Fruit fly (Drosophila melanogaster): Measurements from ENCODE around the gene Ucp4C.

Ucp4C gene

DNA sequence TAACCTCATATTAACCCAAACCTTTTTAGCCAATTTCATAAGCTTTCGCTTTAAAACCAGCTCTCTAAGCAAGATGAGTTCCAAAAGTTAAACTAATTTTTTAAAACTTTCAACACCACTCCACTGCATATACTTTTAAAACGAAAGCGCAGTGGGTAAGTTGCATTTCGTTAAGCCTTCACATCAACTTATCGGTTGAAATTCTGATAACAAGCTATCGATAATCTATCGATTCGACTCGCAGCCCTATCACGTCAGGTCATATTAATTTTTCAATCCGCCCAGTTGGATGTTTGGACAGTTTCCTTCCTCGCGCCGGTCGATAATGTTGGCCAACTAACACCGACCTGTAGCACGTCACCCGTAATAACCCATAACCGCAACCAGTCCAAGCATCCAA is 17.7 kb downstream of the Ucp4C start, which contains the start of gene ifc (continued):
- TF ChIP-seq lov (optimal IDR thresholded peaks at IDR 0.05) (no peak), lov (GFP tag; IDR thresholded peaks at IDR 0.05) (no peak), CG6791 (GFP tag; IDR thresholded peaks at IDR 0.05; ENCODE audit: partially characterized antibody) (no peak), CG11723 (GFP tag; optimal IDR thresholded peaks at IDR 0.05) (peak; percentile 7), GATAe (GFP tag; conservative IDR thresholded peaks at IDR 0.05) (no peak), CG7745 (tag; optimal IDR thresholded peaks at IDR 0.05) (no peak), NFAT (GFP tag; IDR thresholded peaks at IDR 0.05) (no peak), CG17385 (GFP tag; optimal IDR thresholded peaks at IDR 0.05) (peak; percentile 35), CG10267 (tag; optimal IDR thresholded peaks at IDR 0.05) (peak; percentile 77), CG30020 (tag; optimal IDR thresholded peaks at IDR 0.05) (peak; percentile 96), Lpt (GFP tag; optimal IDR thresholded peaks at IDR 0.05) (no peak), CG17829 (tag; optimal IDR thresholded peaks at IDR 0.05) (peak; percentile 82), Dll (GFP tag; IDR thresholded peaks at IDR 0.05; ENCODE audit: partially characterized antibody) (no peak), gem (tag; optimal IDR thresholded peaks at IDR 0.05) (no peak), rib (GFP tag; IDR thresholded peaks at IDR 0.05) (no peak), schlank (tag; optimal IDR thresholded peaks at IDR 0.05) (peak; percentile 20), vvl (GFP tag; IDR thresholded peaks at IDR 0.05) (no peak), CG15601 (tag; optimal IDR thresholded peaks at IDR 0.05) (peak; percentile 72), mirr (GFP tag; optimal IDR thresholded peaks at IDR 0.05) (peak; percentile 7), crc (GFP tag; optimal IDR thresholded peaks at IDR 0.05) (peak; percentile 1), lmd (GFP tag; IDR thresholded peaks at IDR 0.05) (no peak), Ptx1 (GFP tag; IDR thresholded peaks at IDR 0.05) (no peak), tx (GFP tag; optimal IDR thresholded peaks at IDR 0.05) (peak; percentile 37), shn (GFP tag; optimal IDR thresholded peaks at IDR 0.05) (peak; percentile 74), Ets65A (GFP tag) (peak; percentile 95), unc-4 (GFP tag; IDR thresholded peaks at IDR 0.05; ENCODE audit: partially characterized antibody) (no peak), trh (GFP tag; optimal IDR thresholded peaks at IDR 0.05) (peak; percentile 4), CG6272 (GFP tag; IDR thresholded peaks at IDR 0.05) (0 out of 2 replicates have a peak, but pooled peaks have one; percentile 13), CG6654 (GFP tag; optimal IDR thresholded peaks at IDR 0.05) (no peak), CG12942 (GFP tag; optimal IDR thresholded peaks at IDR 0.05) (peak; percentile 45), gt (GFP tag; IDR thresholded peaks at IDR 0.05) (no peak), esg (GFP tag; conservative IDR thresholded peaks at IDR 0.05) (no peak), maf-S (GFP tag; optimal IDR thresholded peaks at IDR 0.05) (peak; percentile 43), CG31441 (GFP tag; IDR thresholded peaks at IDR 0.05) (no peak), CG13894 (tag; optimal IDR thresholded peaks at IDR 0.05) (peak; percentile 89), dmrt11E (tag; optimal IDR thresholded peaks at IDR 0.05) (peak; percentile 32), sd (tag; optimal IDR thresholded peaks at IDR 0.05) (peak; percentile 55), CG10565 (GFP tag; optimal IDR thresholded peaks at IDR 0.05) (no peak), wdn (GFP tag; IDR thresholded peaks at IDR 0.05) (no peak), ash1 (GFP tag; optimal IDR thresholded peaks at IDR 0.05) (peak; percentile 23), CG2889 (GFP tag; IDR thresholded peaks at IDR 0.05) (no peak), CG33557 (GFP tag; optimal IDR thresholded peaks at IDR 0.05) (peak; percentile 44), CG7786 (GFP tag; optimal IDR thresholded peaks at IDR 0.05) (peak; percentile 54), bab2 (GFP tag; optimal IDR thresholded peaks at IDR 0.05) (peak; percentile 49), lab (GFP tag; optimal IDR thresholded peaks at IDR 0.05) (peak; percentile 72), Dad (GFP tag; optimal IDR thresholded peaks at IDR 0.05) (peak; percentile 69), lilli (GFP tag; optimal IDR thresholded peaks at IDR 0.05) (peak; percentile 76), ind (GFP tag; optimal IDR thresholded peaks at IDR 0.05) (peak; percentile 55), tin (GFP tag; optimal IDR thresholded peaks at IDR 0.05) (peak; percentile 35), CG10462 (GFP tag; optimal IDR thresholded peaks at IDR 0.05) (no peak), nmo (GFP tag; optimal IDR thresholded peaks at IDR 0.05) (peak; percentile 76), row (GFP tag; IDR thresholded peaks at IDR 0.05) (no peak)
